Worm (Caenorhabditis elegans): Measurements from ENCODE around the gene nhr-148.
"Not testable (repeated sequence)": the region's sequence is repeated elsewhere in the genome, so short reads cannot be mapped to it uniquely, and the experiment has no call there.

nhr-148 gene

ce11 chrV:7332253-7332652 lies 9.7 kb upstream of the nhr-148 start, which contains the start of gene F10G2.1:
Gene F10G2.1, plus strand, starts transcription at chrV:7332553.
- TF ChIP-seq zip-8 (tag; optimal IDR thresholded peaks at IDR 0.05) (no peak), sem-2 (GFP tag; optimal IDR thresholded peaks at IDR 0.05) (no peak), ceh-39 (tag; optimal IDR thresholded peaks at IDR 0.05) (no peak), snpc-4 (tag; optimal IDR thresholded peaks at IDR 0.05) (no peak), pha-4 (tag; optimal IDR thresholded peaks at IDR 0.05) (no peak), ztf-11 (tag; optimal IDR thresholded peaks at IDR 0.05) (no peak), hlh-1 (tag; optimal IDR thresholded peaks at IDR 0.05) (peak; percentile 25), elt-1 (tag; optimal IDR thresholded peaks at IDR 0.05; ENCODE audit: borderline replicate concordance, insufficient read depth) (no peak)

- not testable (repeated sequence) for TF ChIP-seq nhr-2 (tag; optimal IDR thresholded peaks at IDR 0.05); bed-3 (GFP tag; optimal IDR thresholded peaks at IDR 0.05); zip-8 (tag; optimal IDR thresholded peaks at IDR 0.05)
Observed at ce11 chrV:7337218-7337617, 4.7 kb upstream of the nhr-148 start, which contains the start of gene F10G2.7. Gene F10G2.7, minus strand, starts transcription at chrV:7337318.

DNA sequence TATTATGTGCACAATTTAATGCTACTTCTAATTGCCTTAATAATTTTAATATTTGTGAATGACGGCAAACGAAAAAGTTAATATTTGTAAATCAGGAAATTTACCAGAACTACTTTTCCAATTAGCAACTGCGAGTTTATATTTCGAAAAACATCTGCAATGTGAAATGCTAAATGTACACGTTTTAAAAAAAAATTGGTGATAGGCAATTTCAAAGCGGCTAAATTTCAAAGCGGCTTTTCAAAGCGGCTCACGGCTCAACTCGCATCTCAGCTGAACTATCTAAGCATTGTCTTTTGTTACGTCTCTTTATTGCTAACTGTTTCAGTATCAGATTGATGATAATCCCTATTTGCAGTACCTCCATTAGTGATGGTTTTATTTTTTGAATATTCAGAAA lies 2.1 kb upstream of the nhr-148 start, which contains the start of gene srh-187:
srh-187 (minus strand) TSS at position 101 of the 400 bp plus-strand sequence.
- no peak for TF ChIP-seq sptf-1 (tag; optimal IDR thresholded peaks at IDR 0.05)
- TF ChIP-seq nhr-237 (tag; optimal IDR thresholded peaks at IDR 0.05) = no peak
- no peak for TF ChIP-seq elt-1 (tag; optimal IDR thresholded peaks at IDR 0.05; ENCODE audit: borderline replicate concordance, insufficient read depth)
- no peak for TF ChIP-seq snpc-4 (tag; optimal IDR thresholded peaks at IDR 0.05)
- no peak for TF ChIP-seq ceh-43 (GFP tag; optimal IDR thresholded peaks at IDR 0.05)
- no peak for TF ChIP-seq bed-3 (GFP tag; optimal IDR thresholded peaks at IDR 0.05)
- TF ChIP-seq cnd-1 (tag; optimal IDR thresholded peaks at IDR 0.05) = no peak
- TF ChIP-seq tbx-8 (GFP tag; optimal IDR thresholded peaks at IDR 0.05) = no peak
- no peak for TF ChIP-seq nhr-12 (tag; optimal IDR thresholded peaks at IDR 0.05)
- TF ChIP-seq sem-2 (GFP tag; optimal IDR thresholded peaks at IDR 0.05) = no peak
- TF ChIP-seq ces-1 (GFP tag; optimal IDR thresholded peaks at IDR 0.05) = no peak
- no peak for TF ChIP-seq nhr-28 (tag; optimal IDR thresholded peaks at IDR 0.05)
- TF ChIP-seq zip-8 (tag; optimal IDR thresholded peaks at IDR 0.05) = no peak
- no peak for TF ChIP-seq hlh-1 (tag; optimal IDR thresholded peaks at IDR 0.05)
- TF ChIP-seq unc-120 (tag; optimal IDR thresholded peaks at IDR 0.05; ENCODE audit: poor library complexity, severe bottlenecking) = no peak
- no peak for TF ChIP-seq nhr-76 (tag; optimal IDR thresholded peaks at IDR 0.05)
- TF ChIP-seq lsy-2 (tag; optimal IDR thresholded peaks at IDR 0.05) = no peak

ce11 chrV:7343522-7343921 lies 1.6 kb downstream of the nhr-148 start, which contains the start of gene srh-244:
Gene srh-244, plus strand, starts transcription at chrV:7343822.
- TF ChIP-seq tbx-8 (GFP tag; optimal IDR thresholded peaks at IDR 0.05) (no peak), lin-13 (tag; optimal IDR thresholded peaks at IDR 0.05) (no peak), ces-1 (GFP tag; optimal IDR thresholded peaks at IDR 0.05) (no peak), unc-39 (tag; optimal IDR thresholded peaks at IDR 0.05) (no peak), mls-2 (tag; optimal IDR thresholded peaks at IDR 0.05) (no peak), nhr-2 (tag; optimal IDR thresholded peaks at IDR 0.05) (no peak), bed-3 (GFP tag; optimal IDR thresholded peaks at IDR 0.05) (no peak), unc-120 (tag; optimal IDR thresholded peaks at IDR 0.05; ENCODE audit: poor library complexity, severe bottlenecking) (no peak), nhr-76 (tag; optimal IDR thresholded peaks at IDR 0.05) (no peak), pha-4 (tag; optimal IDR thresholded peaks at IDR 0.05) (no peak), ceh-83 (GFP tag; optimal IDR thresholded peaks at IDR 0.05) (no peak), drap-1 (GFP tag; optimal IDR thresholded peaks at IDR 0.05) (no peak), snpc-4 (tag; optimal IDR thresholded peaks at IDR 0.05) (no peak)

DNA sequence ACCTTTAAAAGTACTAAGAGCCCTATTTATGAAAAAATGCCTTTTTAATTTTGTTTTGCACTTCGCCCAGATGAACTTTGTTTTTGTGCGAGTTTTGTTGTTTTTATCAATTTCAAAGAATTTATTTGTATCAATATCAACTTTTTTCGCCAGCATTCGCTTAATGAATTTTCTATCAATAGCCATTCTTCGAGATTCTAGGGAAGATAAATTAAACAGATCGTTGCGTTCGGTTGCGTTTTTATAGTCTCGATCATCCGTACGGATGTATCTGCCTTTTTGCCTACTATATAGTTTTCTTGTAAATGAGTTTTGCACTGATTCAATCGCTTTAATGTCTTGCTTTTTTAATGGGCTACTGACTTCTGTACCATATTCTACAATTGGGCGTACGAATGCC lies 3.5 kb downstream of the nhr-148 start, which contains the start of gene nhr-147:
nhr-147 (plus strand) TSS at position 301 of the 400 bp plus-strand sequence.
- TF ChIP-seq cnd-1, lsy-2, nhr-76 (tag; optimal IDR thresholded peaks at IDR 0.05): not testable (repeated sequence)

DNA sequence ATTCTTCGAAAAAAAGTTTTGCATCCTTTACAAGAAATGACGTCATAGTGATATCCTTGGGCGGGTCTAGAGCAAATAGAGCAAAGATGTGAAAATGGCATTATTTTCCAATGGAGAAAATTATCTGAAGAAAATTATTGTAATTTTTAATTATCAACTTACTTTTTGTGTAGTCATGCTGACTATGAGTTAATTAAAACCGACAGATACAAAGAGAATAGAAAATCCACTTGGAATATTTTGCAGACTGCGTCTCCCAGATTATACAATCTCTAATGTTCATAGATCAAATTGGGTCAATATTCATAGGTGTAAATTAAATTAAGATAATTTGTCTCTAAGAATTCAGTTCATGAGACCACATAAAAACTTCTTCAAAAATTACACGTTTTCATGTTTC lies 7.6 kb downstream of the nhr-148 start, which contains the start of gene nhr-149:
nhr-149 (minus strand) TSS at position 101 of the 400 bp plus-strand sequence.
- TF ChIP-seq zip-8 (tag; optimal IDR thresholded peaks at IDR 0.05) (peak; percentile 53), hlh-1 (tag; optimal IDR thresholded peaks at IDR 0.05) (no peak), drap-1 (GFP tag; optimal IDR thresholded peaks at IDR 0.05) (no peak)

All from whole organism, mixed stage, embryonic.